Worm (Caenorhabditis elegans) whole organism, L4 larva: ENCODE results near the gene M02B7.2.

ENCODE experiments used
- Y105C5A.15 ChIP-seq: fragments of 200-800 bp; sonication (Bioruptor generic); IDR thresholded peaks from 2 replicates; pipeline ENCODE4 v1.3.6; 2022; ENCODE audit warnings: missing genetic modification characterization, missing compliant biosample characterization
- Y48G9A.11 ChIP-seq: fragments of 200-800 bp; sonication (Bioruptor generic); IDR thresholded peaks from 2 replicates; pipeline ENCODE4 v1.3.6; 2022; ENCODE audit warnings: missing genetic modification reagents, missing genetic modification characterization, missing compliant biosample characterization
- Y75B8A.6 ChIP-seq: fragments of 200-800 bp; sonication (Bioruptor generic); IDR thresholded peaks from 2 replicates; pipeline ENCODE4 v1.3.6; 2022; ENCODE audit warnings: missing genetic modification reagents, missing genetic modification characterization, missing compliant biosample characterization
- ZK546.5 ChIP-seq, 2 experiments: sonication (generic microtip); optimal IDR thresholded peaks; 2 replicates each; lab custom pipeline; 2017; ENCODE audit warnings: missing biosample characterization in 2 of 2, missing genetic modification characterization in 2 of 2
- aha-1 ChIP-seq: fragments of 150-350 bp; peaks from one replicate; lab custom pipeline; 2014; ENCODE audit warnings: missing biosample characterization, missing genetic modification characterization
- ceh-62 ChIP-seq: sonication (generic microtip); optimal IDR thresholded peaks from 2 replicates; lab custom pipeline; 2017; ENCODE audit warnings: missing biosample characterization, missing genetic modification characterization
- cey-2 ChIP-seq: sonication (generic microtip); optimal IDR thresholded peaks from 3 replicates; lab custom pipeline; 2017; ENCODE audit warnings: missing genetic modification characterization, mild to moderate bottlenecking, missing compliant biosample characterization, antibody characterized with exemption, borderline replicate concordance; ENCODE audit not compliant: insufficient read depth
- daf-19 ChIP-seq: fragments of 200-800 bp; sonication (Bioruptor generic); conservative IDR thresholded peaks from 2 replicates; pipeline ENCODE4 v1.3.6; 2022; ENCODE audit warnings: missing genetic modification characterization, missing compliant biosample characterization
- dpl-1 ChIP-seq: fragments of 150-350 bp; optimal IDR thresholded peaks from 2 replicates; lab custom pipeline; 2014; ENCODE audit warnings: missing biosample characterization, missing genetic modification reagents, missing genetic modification characterization
- egl-27 ChIP-seq: sonication (generic microtip); optimal IDR thresholded peaks from 3 replicates; lab custom pipeline; 2017; ENCODE audit warnings: missing biosample characterization, missing genetic modification reagents, missing genetic modification characterization
- egl-43 ChIP-seq: fragments of 200-800 bp; sonication (Bioruptor generic); IDR thresholded peaks from 2 replicates; pipeline ENCODE4 v1.3.6; 2022; ENCODE audit warnings: missing genetic modification reagents, missing genetic modification characterization, missing compliant biosample characterization
- fkh-10 ChIP-seq: fragments of 150-350 bp; optimal IDR thresholded peaks from 2 replicates; lab custom pipeline; 2014; ENCODE audit warnings: missing biosample characterization, missing genetic modification reagents, missing genetic modification characterization
- fos-1 ChIP-seq: fragments of 150-350 bp; optimal IDR thresholded peaks from 2 replicates; lab custom pipeline; 2014; ENCODE audit warnings: missing biosample characterization, missing genetic modification characterization
- hlh-30 ChIP-seq: sonication (generic microtip); optimal IDR thresholded peaks from 2 replicates; lab custom pipeline; 2017; ENCODE audit warnings: antibody characterized with exemption, mild to moderate bottlenecking, missing genetic modification characterization, missing compliant biosample characterization; ENCODE audit not compliant: insufficient read depth
- jun-1 ChIP-seq: fragments of 150-350 bp; optimal IDR thresholded peaks from 2 replicates; lab custom pipeline; 2014; ENCODE audit warnings: missing biosample characterization, missing genetic modification reagents, missing genetic modification characterization
- lim-7 ChIP-seq: fragments of 200-800 bp; sonication (Bioruptor generic); IDR thresholded peaks from 2 replicates; pipeline ENCODE4 v1.3.6; 2022; ENCODE audit warnings: missing genetic modification characterization, missing compliant biosample characterization
- lin-13 ChIP-seq: fragments of 150-350 bp; optimal IDR thresholded peaks from 2 replicates; lab custom pipeline; 2014; ENCODE audit warnings: missing biosample characterization, missing genetic modification reagents, missing genetic modification characterization
- lin-29 ChIP-seq: fragments of 200-800 bp; sonication (Bioruptor generic); IDR thresholded peaks from 2 replicates; pipeline ENCODE4 v1.3.6; 2022; ENCODE audit warnings: missing genetic modification reagents, missing genetic modification characterization, missing compliant biosample characterization
- lsy-2 ChIP-seq, 2 experiments: fragments of 150-350 bp in 1 of 2; sonication (generic microtip) in 1 of 2; optimal IDR thresholded peaks; 2 replicates each; lab custom pipeline; 2014 to 2017; ENCODE audit warnings: missing biosample characterization in 2 of 2, missing genetic modification characterization in 2 of 2
- madf-5 ChIP-seq, 2 experiments: fragments of 200-800 bp; sonication (Bioruptor generic); IDR thresholded peaks; 2 replicates each; pipeline ENCODE4 v1.3.6; 2022; ENCODE audit warnings: missing compliant biosample characterization in 2 of 2, missing genetic modification characterization in 2 of 2
- madf-9 ChIP-seq: fragments of 200-800 bp; sonication (Bioruptor generic); conservative IDR thresholded peaks from 2 replicates; pipeline ENCODE4 v1.3.6; 2022; ENCODE audit warnings: missing genetic modification reagents, missing genetic modification characterization, missing compliant biosample characterization
- mdl-1 ChIP-seq, 2 experiments: fragments of 150-350 bp in 1 of 2; sonication (generic microtip) in 1 of 2; optimal IDR thresholded peaks; 2 replicates each; lab custom pipeline; 2014 to 2017; ENCODE audit warnings: missing biosample characterization in 2 of 2, missing genetic modification characterization in 2 of 2
- mes-2 ChIP-seq: sonication (generic microtip); optimal IDR thresholded peaks from 2 replicates; lab custom pipeline; 2016; ENCODE audit warnings: missing genotype, mild to moderate bottlenecking, missing genetic modification characterization, missing compliant biosample characterization; ENCODE audit not compliant: poor library complexity, severe bottlenecking
- nhr-237 ChIP-seq: sonication (generic microtip); optimal IDR thresholded peaks from 2 replicates; lab custom pipeline; 2017; ENCODE audit warnings: missing biosample characterization, missing genetic modification characterization
- nhr-28 ChIP-seq: fragments of 150-350 bp; optimal IDR thresholded peaks from 2 replicates; lab custom pipeline; 2014; ENCODE audit warnings: missing biosample characterization, missing genetic modification characterization
- php-3 ChIP-seq: fragments of 200-800 bp; sonication (Bioruptor generic); IDR thresholded peaks from 2 replicates; pipeline ENCODE4 v1.3.6; 2022; ENCODE audit warnings: missing genetic modification reagents, missing genetic modification characterization, missing compliant biosample characterization
- rbr-2 ChIP-seq: sonication (generic microtip); optimal IDR thresholded peaks from 2 replicates; lab custom pipeline; 2016; ENCODE audit warnings: missing genotype, missing genetic modification characterization, missing compliant biosample characterization
- sdz-12 ChIP-seq: fragments of 200-800 bp; sonication (Bioruptor generic); optimal IDR thresholded peaks from 2 replicates; lab custom pipeline; 2018; ENCODE audit warnings: mild to moderate bottlenecking, missing genetic modification characterization, missing compliant biosample characterization
- set-16 ChIP-seq: fragments of 200-800 bp; sonication (Bioruptor generic); IDR thresholded peaks from 2 replicates; pipeline ENCODE4 v1.3.6; 2022; ENCODE audit warnings: missing genetic modification reagents, missing genetic modification characterization, missing compliant biosample characterization
- snpc-1.2 ChIP-seq: fragments of 200-800 bp; sonication (Bioruptor generic); IDR thresholded peaks from 2 replicates; pipeline ENCODE4 v1.3.6; 2022; ENCODE audit warnings: missing genetic modification reagents, missing genetic modification characterization, missing compliant biosample characterization
- tra-1 ChIP-seq: fragments of 200-800 bp; sonication (Bioruptor generic); IDR thresholded peaks from 2 replicates; pipeline ENCODE4 v1.3.6; 2022; ENCODE audit warnings: missing genetic modification reagents, missing genetic modification characterization, missing compliant biosample characterization
- unc-62 ChIP-seq, 3 experiments: fragments of 150-350 bp in 1 of 3; sonication (generic microtip); optimal IDR thresholded peaks in 2 of 3; peaks in 1 of 3; 1 replicate in 1 of 3; 2 replicates in 2 of 3; lab custom pipeline; 2014 to 2017; ENCODE audit warnings: missing biosample characterization in 3 of 3, missing genetic modification characterization in 3 of 3, missing genetic modification reagents in 3 of 3, missing genotype in 1 of 3
- zfp-2 ChIP-seq: sonication (generic microtip); optimal IDR thresholded peaks from 2 replicates; lab custom pipeline; 2016; ENCODE audit warnings: mild to moderate bottlenecking, missing genetic modification characterization, missing compliant biosample characterization
- zfp-3 ChIP-seq: fragments of 200-800 bp; sonication (Bioruptor generic); conservative IDR thresholded peaks from 2 replicates; pipeline ENCODE4 v1.3.6; 2022; ENCODE audit warnings: missing genetic modification reagents, missing genetic modification characterization, missing compliant biosample characterization
- zip-11 ChIP-seq: fragments of 200-800 bp; sonication (Bioruptor generic); IDR thresholded peaks from 2 replicates; pipeline ENCODE4 v1.3.6; 2022; ENCODE audit warnings: missing genetic modification characterization, missing compliant biosample characterization
- zip-2 ChIP-seq: fragments of 150-350 bp; optimal IDR thresholded peaks from 2 replicates; lab custom pipeline; 2014; ENCODE audit warnings: missing biosample characterization, missing genetic modification characterization

The M02B7.2 gene

DNA sequence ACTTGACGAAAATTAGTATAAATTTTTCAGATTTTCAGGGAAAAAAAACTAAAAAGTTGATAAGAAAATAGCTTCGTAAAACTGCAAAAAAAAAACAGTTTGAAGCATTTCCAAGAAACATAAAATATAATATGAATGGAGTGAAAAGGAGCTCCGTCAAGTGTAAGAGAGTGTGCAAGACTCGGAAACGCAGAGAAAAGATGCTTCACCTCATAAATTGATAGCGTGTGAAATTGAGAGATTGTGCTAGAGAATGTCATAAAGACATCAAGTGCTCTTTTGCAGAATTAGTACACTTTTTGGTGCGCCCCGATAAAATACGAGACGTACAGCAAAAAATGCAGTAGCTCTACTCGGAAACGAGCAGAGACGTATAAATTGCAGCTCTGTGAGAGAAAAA is 18.2 kb downstream of the M02B7.2 start:
- no peak for TF ChIP-seq nhr-237 (tag; lab: Kevin White, UChicago)
- TF ChIP-seq nhr-28: peak; percentile 13

- TF ChIP-seq zip-11: no peak
- no peak for TF ChIP-seq sdz-12 (GFP tag; lab: Kevin White, UChicago)
- TF ChIP-seq dpl-1 (GFP tag; lab: Kevin White, UChicago): no peak
- peak; percentile 53 for TF ChIP-seq fkh-10
- TF ChIP-seq nhr-28: no peak
- peak; percentile 74 for TF ChIP-seq aha-1
- TF ChIP-seq rbr-2 (tag; lab: Kevin White, UChicago): peak; percentile 22
- TF ChIP-seq zip-2: no peak
- TF ChIP-seq ZK546.5 (tag; optimal IDR thresholded peaks at IDR 0.05; lab: Kevin White, UChicago): no peak
- no peak for TF ChIP-seq jun-1 (tag; lab: Kevin White, UChicago)
- TF ChIP-seq Y75B8A.6 (GFP tag; lab: Robert Waterston, UW): no peak
- TF ChIP-seq zfp-2 (tag; lab: Kevin White, UChicago): no peak
- TF ChIP-seq unc-62 (GFP tag; optimal IDR thresholded peaks at IDR 0.05 in 1 of 2; lab: Kevin White, UChicago): peak in 1 of 2 experiments; percentile 87
- TF ChIP-seq unc-62 (tag; optimal IDR thresholded peaks at IDR 0.05; lab: Kevin White, UChicago): no peak
- no peak for TF ChIP-seq madf-5 (GFP tag; IDR thresholded peaks at IDR 0.05; lab: Robert Waterston, UW)
- peak; percentile 60 for TF ChIP-seq hlh-30 (tag; lab: Kevin White, UChicago)
- TF ChIP-seq cey-2 (tag; lab: Kevin White, UChicago): no peak
- TF ChIP-seq mdl-1 (tag; optimal IDR thresholded peaks at IDR 0.05; lab: Kevin White, UChicago): peak; percentile 8 to 49
- no peak for TF ChIP-seq mes-2 (tag; lab: Kevin White, UChicago)
- peak in 1 of 2 experiments; percentile 31 for TF ChIP-seq lsy-2 (tag; optimal IDR thresholded peaks at IDR 0.05; lab: Kevin White, UChicago)
- TF ChIP-seq madf-9 (GFP tag; lab: Robert Waterston, UW): no peak
- TF ChIP-seq lin-29: no peak
- no peak for TF ChIP-seq fos-1
- TF ChIP-seq snpc-1.2 (GFP tag; lab: Robert Waterston, UW): no peak
- TF ChIP-seq lim-7 (GFP tag; lab: Robert Waterston, UW): no peak
- TF ChIP-seq Y48G9A.11 (GFP tag; lab: Robert Waterston, UW): no peak
Observed at ce11 chrIV:3824720-3825119, 21.3 kb downstream of the M02B7.2 start.

DNA sequence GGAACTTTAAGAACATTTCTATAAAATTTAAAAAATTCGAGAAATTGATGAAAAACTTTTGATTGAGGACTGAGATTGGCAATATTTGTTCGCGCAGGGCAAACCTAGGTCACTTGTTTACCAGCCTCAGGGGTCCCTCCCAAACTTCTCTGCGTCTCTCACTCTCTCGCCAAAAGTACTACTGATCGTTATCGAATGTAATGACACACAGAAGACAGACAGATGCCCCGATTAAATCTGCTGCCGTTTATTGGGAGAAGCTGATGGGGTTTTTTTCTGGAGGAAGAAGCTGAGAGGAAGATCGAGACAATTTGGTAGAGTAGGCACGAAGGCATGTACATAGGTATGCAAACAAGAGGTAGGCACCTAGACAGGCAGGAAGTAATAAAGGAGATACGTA is 22.0 kb downstream of the M02B7.2 start:
- TF ChIP-seq Y48G9A.11 (GFP tag; lab: Robert Waterston, UW) (no peak), zfp-3 (GFP tag; lab: Robert Waterston, UW) (no peak), Y105C5A.15 (GFP tag; lab: Robert Waterston, UW) (no peak), ceh-62 (no peak), egl-27 (no peak), egl-43 (no peak), php-3 (GFP tag; lab: Robert Waterston, UW) (no peak), set-16 (no peak), zfp-2 (tag; lab: Kevin White, UChicago) (no peak), tra-1 (GFP tag; lab: Robert Waterston, UW) (no peak), lin-13 (GFP tag; lab: Kevin White, UChicago) (no peak)

DNA sequence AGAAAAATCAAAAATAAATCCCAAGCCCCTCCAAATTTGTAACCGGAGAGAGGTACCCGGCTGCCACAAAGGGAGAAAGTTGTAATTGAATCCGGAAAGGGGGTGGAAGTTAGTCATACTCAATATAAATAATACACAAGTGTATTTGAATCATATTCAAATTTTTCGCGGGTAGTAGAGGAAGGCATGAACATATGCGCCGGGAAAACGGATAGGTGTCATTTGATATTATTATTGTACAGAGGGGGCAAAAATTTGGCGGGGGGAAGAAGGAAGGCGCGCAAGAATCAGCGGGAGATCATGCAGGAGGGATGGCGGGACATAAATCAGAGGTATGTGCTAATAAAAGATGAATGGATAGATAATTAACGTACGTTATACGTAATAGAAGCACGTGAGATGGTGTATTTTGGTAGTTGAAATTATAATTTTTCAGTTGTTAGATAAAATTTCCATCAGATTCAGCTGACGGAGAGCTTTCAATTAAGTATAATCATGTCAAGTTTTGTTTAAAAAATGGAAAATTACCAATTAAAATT is 23.3 kb downstream of the M02B7.2 start, which contains the start of gene F28F9.3:
TSS of gene F28F9.3 (plus strand) at position 301 of the 539 bp plus-strand sequence.
- TF ChIP-seq daf-19: no peak
- peak; percentile 63 for TF ChIP-seq aha-1
